Worm (Caenorhabditis elegans) whole organism, L4/young adult: ENCODE results near the gene ist-1.

Experiments
- W03F9.2 ChIP-seq: fragments of 150-350 bp; optimal IDR thresholded peaks from 2 replicates; lab custom pipeline; 2014; ENCODE audit warnings: missing biosample characterization, missing genetic modification characterization
- dao-5 ChIP-seq: sonication (generic microtip); optimal IDR thresholded peaks from 2 replicates; lab custom pipeline; 2016; ENCODE audit warnings: missing genotype, missing genetic modification characterization, moderate library complexity, missing compliant biosample characterization

DNA sequence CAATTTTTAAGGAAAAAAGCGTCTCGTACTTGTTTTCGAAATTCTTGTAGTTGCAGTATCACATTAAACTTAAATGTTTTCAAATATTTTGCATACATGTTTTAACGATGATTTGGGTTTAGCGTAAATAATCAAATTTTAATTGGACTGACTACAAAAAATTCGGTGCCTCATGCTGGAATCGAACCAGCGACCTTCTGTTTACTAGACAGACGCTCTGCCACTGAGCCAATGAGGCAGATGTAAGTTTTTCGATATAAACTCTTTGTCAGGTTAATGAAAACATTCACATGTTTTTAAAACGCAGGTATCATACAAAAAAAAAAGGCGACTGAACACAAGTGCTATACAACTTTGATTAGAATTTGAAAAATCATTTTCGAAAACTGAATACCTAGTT, 50.4 kb downstream of the ist-1 start:
- TF ChIP-seq W03F9.2 = no peak
- no peak for TF ChIP-seq dao-5 (tag; lab: Kevin White, UChicago)
